Worm (Caenorhabditis elegans) whole organism, L4 larva: ENCODE data around the gene hsp-16.41.

Source experiments
- skn-1 ChIP-seq: fragments of 150-350 bp; optimal IDR thresholded peaks from 2 replicates; lab custom pipeline; 2014; ENCODE audit warnings: missing biosample characterization, missing genetic modification characterization
- tra-1 ChIP-seq: fragments of 200-800 bp; sonication (Bioruptor generic); IDR thresholded peaks from 2 replicates; pipeline ENCODE4 v1.3.6; 2022; ENCODE audit warnings: missing genetic modification reagents, missing genetic modification characterization, missing compliant biosample characterization

DNA sequence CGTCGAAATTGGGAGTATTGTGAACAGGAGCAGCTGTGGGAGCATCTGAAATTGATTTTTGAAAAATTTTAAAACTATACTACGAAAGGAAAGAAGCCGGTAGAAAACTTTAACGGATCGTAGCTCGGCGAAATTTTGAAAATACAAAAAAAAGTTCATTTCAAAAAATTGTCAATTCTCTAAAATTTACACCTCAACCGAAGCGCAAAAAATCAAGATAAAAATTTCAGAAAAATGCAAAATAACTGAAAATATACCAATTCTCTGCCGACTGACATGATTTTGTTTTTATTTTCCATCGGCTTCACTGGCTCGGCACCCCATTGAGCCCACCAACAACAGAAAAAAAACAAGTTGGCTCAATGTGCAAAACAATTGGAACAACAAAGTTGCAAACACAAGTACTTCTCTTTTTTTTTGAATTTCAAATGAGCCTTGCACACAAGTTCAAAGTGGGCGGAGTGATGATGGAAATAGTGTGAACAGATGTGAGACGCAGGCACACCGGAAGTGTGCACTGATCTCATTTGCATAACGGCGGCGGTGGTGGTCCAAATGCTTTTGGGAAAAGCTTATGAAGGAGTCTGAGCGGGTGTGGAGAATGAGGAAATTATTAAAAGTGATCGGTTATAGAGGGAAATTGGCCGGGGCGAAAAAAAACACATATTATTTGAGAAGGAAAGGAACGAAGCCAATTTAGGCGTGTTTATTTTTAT, 29.9 kb upstream of the hsp-16.41 start, which contains the start of gene F36H9.7:
- no peak for TF ChIP-seq tra-1 (GFP tag; lab: Robert Waterston, UW)
- no peak for TF ChIP-seq skn-1 (tag; lab: Kevin White, UChicago)
